Worm (Caenorhabditis elegans): ENCODE data around the gene Y53F4B.27.
"Not testable (repeated sequence)": the region's sequence is repeated elsewhere in the genome, so short reads cannot be mapped to it uniquely, and the experiment has no call there.

- not testable (repeated sequence) for TF ChIP-seq zag-1 (tag; optimal IDR thresholded peaks at IDR 0.05); aly-2 (tag; optimal IDR thresholded peaks at IDR 0.05); egl-27 (tag; optimal IDR thresholded peaks at IDR 0.05); fos-1 (tag; optimal IDR thresholded peaks at IDR 0.05); ztf-11 (tag; optimal IDR thresholded peaks at IDR 0.05); ceh-16 (tag; optimal IDR thresholded peaks at IDR 0.05); lin-11 (tag; optimal IDR thresholded peaks at IDR 0.05); skn-1 (tag; optimal IDR thresholded peaks at IDR 0.05); sma-9 (GFP tag; optimal IDR thresholded peaks at IDR 0.05); sma-9 (tag; optimal IDR thresholded peaks at IDR 0.05); dmd-4 (tag; optimal IDR thresholded peaks at IDR 0.05); nhr-237 (tag; optimal IDR thresholded peaks at IDR 0.05)
These were observed 4.8 kb upstream of the Y53F4B.27 start, which contains the start of gene Y53F4B.26 for ce11 chrII:15140881-15141280.

All from whole organism, L2 larva.